Fruit fly (Drosophila melanogaster): Measurements from ENCODE around the gene Alp13.

The Alp13 gene

DNA sequence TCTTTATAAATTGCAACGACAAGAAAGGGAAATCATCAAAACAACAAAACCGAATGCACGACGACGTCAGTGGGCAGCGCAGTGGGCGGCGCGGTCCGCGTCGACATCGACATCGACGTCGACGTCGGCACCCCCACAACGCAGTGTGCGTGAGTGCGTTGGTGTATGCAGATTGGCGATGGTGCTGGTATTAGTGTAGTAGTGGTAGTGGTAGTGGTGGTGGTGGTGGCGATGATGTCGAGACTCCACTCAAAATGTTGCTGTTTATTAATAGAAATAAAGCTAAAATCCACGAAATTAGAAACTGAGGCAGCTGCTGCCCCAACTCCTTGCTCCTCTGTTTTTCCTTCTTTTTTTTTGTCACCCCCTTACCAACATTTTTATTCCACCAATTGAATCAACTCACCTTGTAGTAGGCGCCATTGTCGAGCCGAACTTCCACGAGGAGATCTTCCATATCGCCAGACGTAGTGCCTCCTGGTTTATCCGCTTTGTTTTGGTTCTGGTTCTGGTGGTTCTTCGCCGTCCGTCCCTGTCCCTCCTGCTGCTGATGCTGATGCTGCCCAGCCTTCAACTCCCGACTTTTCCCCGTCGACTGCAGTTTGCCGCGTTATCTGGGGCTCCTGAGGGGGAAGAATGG lies 33.2 kb upstream of the Alp13 start:
- TF ChIP-seq CG34367 (tag; optimal IDR thresholded peaks at IDR 0.05) = no peak
- TF ChIP-seq EcR (GFP tag; optimal IDR thresholded peaks at IDR 0.05) = peak; percentile 9
- no peak for TF ChIP-seq Pif1A (GFP tag; optimal IDR thresholded peaks at IDR 0.05)
- 0 out of 3 replicates have a peak, but pooled peaks have one; percentile 42 for TF ChIP-seq CG4496 (GFP tag; IDR thresholded peaks at IDR 0.05)

DNA sequence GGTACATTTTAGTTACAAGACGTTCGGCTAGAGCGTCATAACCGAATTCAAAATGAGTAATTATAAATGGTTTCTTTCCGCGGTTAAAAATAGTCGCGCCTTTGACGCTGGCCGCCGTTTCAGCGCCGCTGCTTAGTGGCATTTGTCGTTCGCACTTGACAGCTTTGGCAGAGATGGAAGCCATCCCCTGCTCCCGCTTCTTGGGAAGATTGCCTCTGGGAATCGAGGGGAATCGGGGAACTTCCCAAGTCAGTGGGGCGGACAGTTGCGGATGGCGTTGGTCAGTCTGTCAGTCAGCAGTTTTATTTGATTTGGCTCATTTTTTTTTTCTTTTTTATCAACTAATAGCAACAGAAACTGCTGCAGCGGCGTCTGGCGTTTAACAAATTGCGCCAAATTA lies 31.6 kb upstream of the Alp13 start:
- TF ChIP-seq fd96Ca (GFP tag; IDR thresholded peaks at IDR 0.05) (no peak; the same call in 2 of the 3 replicates), CG32121 (GFP tag; IDR thresholded peaks at IDR 0.05) (peak; percentile 60; the same call in 1 of the 2 replicates)

DNA sequence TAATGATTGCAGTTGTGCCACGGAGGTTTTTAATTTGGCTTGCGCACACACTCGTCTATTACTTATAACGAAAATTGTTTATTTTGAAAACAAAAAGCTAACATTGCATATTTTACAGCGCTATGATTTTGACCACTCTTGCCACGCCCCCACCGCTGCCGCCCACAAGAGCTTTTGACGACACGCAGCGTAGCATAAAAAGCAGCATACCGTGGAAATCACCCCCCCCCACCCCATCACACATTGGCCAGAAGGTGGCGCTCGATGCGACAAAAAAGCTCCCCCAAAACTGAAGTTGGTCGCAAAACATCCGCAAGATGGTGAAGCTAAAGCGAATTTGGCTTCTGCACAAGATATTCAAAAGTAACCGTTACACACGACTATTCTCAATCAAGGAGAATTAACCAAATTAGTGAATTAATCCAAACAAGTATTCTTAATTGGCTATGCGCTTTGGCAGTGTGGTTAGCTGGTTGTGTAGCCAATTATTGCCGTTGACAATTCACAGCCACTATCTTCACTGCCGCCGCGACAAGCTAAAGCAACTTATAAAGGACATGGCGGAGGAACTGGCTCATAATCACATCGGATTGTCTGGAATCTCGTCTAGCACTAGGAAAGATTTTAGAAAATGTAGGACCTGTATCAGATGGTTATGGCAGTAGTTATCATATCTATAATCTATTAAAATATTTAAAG lies 25.5 kb upstream of the Alp13 start:
- peak; percentile 52; the same call in 1 of the 3 replicates for TF ChIP-seq CG4496 (GFP tag; IDR thresholded peaks at IDR 0.05)
- no peak for TF ChIP-seq CG8301 (tag; optimal IDR thresholded peaks at IDR 0.05)
- no peak for TF ChIP-seq EcR (GFP tag; optimal IDR thresholded peaks at IDR 0.05)

DNA sequence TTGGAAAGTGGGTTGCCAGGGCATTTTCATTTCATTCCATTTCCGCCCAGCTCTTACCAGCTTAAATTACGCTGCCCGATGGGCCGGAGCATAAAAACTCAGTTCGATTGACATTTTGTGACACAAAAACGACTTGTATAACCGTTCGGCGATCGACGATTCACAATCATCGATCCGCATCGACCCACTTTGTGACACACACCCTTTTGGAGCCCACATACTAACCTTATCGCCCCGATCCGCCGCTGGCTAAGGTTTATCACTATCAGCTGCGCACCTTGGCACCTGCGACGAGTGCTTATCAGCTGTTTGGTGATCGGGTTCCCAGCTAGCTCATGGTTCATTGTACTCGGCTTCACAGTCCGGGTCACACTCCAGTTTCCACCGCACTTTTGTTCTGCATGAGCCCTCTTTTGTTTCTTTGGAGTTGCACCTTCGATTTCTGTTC lies 24.3 kb upstream of the Alp13 start:
- TF ChIP-seq CG12605 (GFP tag; IDR thresholded peaks at IDR 0.05) (no peak), EcR (GFP tag; optimal IDR thresholded peaks at IDR 0.05) (peak; percentile 84)

DNA sequence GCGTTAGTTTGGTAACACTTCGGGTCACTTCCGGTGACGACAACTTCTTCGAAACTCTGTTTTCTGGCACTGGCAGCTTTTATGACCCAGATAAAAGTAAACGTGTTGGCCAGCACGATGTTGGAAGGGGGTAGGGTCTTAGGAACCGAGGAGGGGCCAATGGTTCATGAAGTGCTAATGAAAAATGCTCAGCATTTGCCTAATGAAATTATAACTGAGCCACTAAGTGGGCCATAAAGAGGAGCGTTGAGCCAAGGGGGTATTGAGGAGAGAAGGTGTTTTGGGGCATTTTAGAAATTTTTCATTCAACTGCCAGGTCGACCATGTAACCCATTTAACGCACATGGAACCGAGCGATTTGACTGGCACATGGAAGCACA lies 23.1 kb upstream of the Alp13 start:
- no peak for TF ChIP-seq Snoo (tag; optimal IDR thresholded peaks at IDR 0.05)
- TF ChIP-seq CG34367 (tag; optimal IDR thresholded peaks at IDR 0.05) = no peak
- no peak for TF ChIP-seq CG8159 (tag; optimal IDR thresholded peaks at IDR 0.05)
- TF ChIP-seq CG8301 (tag; optimal IDR thresholded peaks at IDR 0.05) = no peak
- TF ChIP-seq CG32121 (GFP tag; IDR thresholded peaks at IDR 0.05) = no peak
- TF ChIP-seq Pif1B (GFP tag; optimal IDR thresholded peaks at IDR 0.05) = no peak
- no peak for TF ChIP-seq gl (tag; optimal IDR thresholded peaks at IDR 0.05)
- no peak for TF ChIP-seq CG12605 (GFP tag; IDR thresholded peaks at IDR 0.05)
- no peak for TF ChIP-seq CG15710 (tag; optimal IDR thresholded peaks at IDR 0.05)
- no peak for TF ChIP-seq CG13204 (GFP tag; optimal IDR thresholded peaks at IDR 0.05)
- TF ChIP-seq CG9948 (tag; optimal IDR thresholded peaks at IDR 0.05) = no peak
- no peak for TF ChIP-seq CG4496 (GFP tag; IDR thresholded peaks at IDR 0.05)
- TF ChIP-seq Pif1A (GFP tag; optimal IDR thresholded peaks at IDR 0.05) = no peak
- TF ChIP-seq EcR (GFP tag; optimal IDR thresholded peaks at IDR 0.05) = no peak
- no peak for TF ChIP-seq rn (GFP tag; IDR thresholded peaks at IDR 0.05)
- no peak for TF ChIP-seq CG17806 (tag; optimal IDR thresholded peaks at IDR 0.05)
- TF ChIP-seq D1 (tag; optimal IDR thresholded peaks at IDR 0.05) = no peak
- no peak for TF ChIP-seq Ets98B (GFP tag; IDR thresholded peaks at IDR 0.05)
- TF ChIP-seq CG14655 (GFP tag; optimal IDR thresholded peaks at IDR 0.05) = no peak

DNA sequence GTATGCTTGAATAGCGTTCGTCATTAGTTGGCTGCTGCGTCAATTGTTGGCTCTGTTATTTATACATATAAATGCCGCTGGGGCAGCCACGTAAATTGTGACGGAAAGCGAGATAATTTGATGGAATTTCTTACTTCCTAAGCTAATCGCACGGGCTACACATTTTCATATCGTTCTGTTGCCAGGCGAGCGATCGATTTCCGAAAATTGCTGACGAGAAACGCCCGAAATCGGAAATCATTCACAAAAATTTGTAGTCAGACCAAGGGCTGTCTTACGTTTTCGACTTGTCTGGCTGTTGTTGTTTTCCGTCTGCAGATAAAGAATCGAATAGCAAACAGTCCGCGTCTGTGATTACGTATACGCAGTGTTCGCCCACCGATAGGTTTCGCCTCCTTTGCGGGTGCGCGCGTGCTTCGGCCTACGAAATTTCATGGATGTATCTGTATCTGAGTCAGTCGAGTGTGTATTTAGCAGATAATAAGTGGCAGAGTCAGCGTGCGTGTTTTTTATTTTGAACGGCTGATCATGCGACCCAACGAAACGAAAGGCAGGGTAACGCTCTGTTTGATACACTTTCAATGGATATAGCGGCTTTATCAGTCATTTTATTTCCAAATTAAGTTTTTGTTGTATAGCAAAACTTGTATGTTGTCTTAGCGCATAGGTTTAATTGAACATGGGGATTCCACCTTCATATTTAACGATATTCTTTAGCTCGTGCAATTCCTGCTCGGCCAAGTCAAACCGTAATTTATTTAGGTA lies 22.5 kb upstream of the Alp13 start:
- TF ChIP-seq CG15710 (tag; optimal IDR thresholded peaks at IDR 0.05) = no peak
- TF ChIP-seq CG14655 (GFP tag; optimal IDR thresholded peaks at IDR 0.05) = no peak
- peak; percentile 55 for TF ChIP-seq EcR (GFP tag; optimal IDR thresholded peaks at IDR 0.05)
- TF ChIP-seq CG32121 (GFP tag; IDR thresholded peaks at IDR 0.05) = 0 out of 2 replicates have a peak, but pooled peaks have one; percentile 11
- no peak for TF ChIP-seq Pif1A (GFP tag; optimal IDR thresholded peaks at IDR 0.05)
- 0 out of 2 replicates have a peak, but pooled peaks have one; percentile 8 for TF ChIP-seq CG12605 (GFP tag; IDR thresholded peaks at IDR 0.05)
- no peak for TF ChIP-seq CG4496 (GFP tag; IDR thresholded peaks at IDR 0.05)

dm6 chr3R:10095765-10096164 lies 20.6 kb upstream of the Alp13 start:
- TF ChIP-seq CG4496 (GFP tag; IDR thresholded peaks at IDR 0.05) (no peak), CG14655 (GFP tag; optimal IDR thresholded peaks at IDR 0.05) (no peak), CG12605 (GFP tag; IDR thresholded peaks at IDR 0.05) (no peak), CG34367 (tag; optimal IDR thresholded peaks at IDR 0.05) (no peak), CG9948 (tag; optimal IDR thresholded peaks at IDR 0.05) (no peak), Ets98B (GFP tag; IDR thresholded peaks at IDR 0.05) (no peak), CG8159 (tag; optimal IDR thresholded peaks at IDR 0.05) (no peak), CG13204 (GFP tag; optimal IDR thresholded peaks at IDR 0.05) (no peak), CG17806 (tag; optimal IDR thresholded peaks at IDR 0.05) (no peak)

Data from whole organism, pupa.